Worm (Caenorhabditis elegans): ENCODE measurements around the gene swsn-3.

DNA sequence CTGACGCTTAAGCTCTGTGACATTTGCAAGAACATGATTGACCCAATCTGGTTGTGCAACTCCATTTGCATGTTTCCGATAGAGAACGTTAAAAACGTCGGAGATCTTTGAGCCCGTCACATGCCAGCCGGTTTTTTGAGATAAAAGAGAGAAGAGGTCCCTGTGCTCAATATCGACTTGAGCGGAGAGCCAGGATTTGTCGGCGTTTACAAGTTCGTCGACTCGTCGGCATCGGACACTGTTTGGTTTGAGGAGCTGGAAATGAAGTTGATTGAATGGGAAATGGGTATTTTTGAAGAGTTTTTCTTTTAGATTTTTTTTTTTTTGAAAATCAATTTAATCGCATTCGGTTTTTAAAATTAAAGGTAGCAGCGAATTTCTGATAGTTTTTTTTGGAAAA, 10.4 kb downstream of the swsn-3 start:
- no peak for TF ChIP-seq klf-2 (GFP tag; conservative IDR thresholded peaks at IDR 0.05)
- no peak for TF ChIP-seq ref-1 (GFP tag; conservative IDR thresholded peaks at IDR 0.05)

Measured in whole organism, midembryonic.